Fruit fly (Drosophila melanogaster) whole organism, wandering third instar larva: ENCODE data around the gene Gs2.

Experiments used
- Abd-B ChIP-seq: fragments of >200 bp; optimal IDR thresholded peaks from 2 replicates; lab custom pipeline; 2017; ENCODE audit warnings: missing biosample characterization, missing genetic modification characterization
- Dfd ChIP-seq: fragments of >200 bp; optimal IDR thresholded peaks from 2 replicates; lab custom pipeline; 2017; ENCODE audit warnings: missing biosample characterization, missing genetic modification characterization
- HLH106 ChIP-seq: fragments of 200-800 bp; optimal IDR thresholded peaks from 3 replicates; lab custom pipeline; 2019; ENCODE audit warnings: missing biosample characterization, mild to moderate bottlenecking, missing genetic modification characterization, moderate library complexity
- Hnf4 ChIP-seq: fragments of 200-800 bp; sonication (Bioruptor generic); optimal IDR thresholded peaks from 2 replicates; lab custom pipeline; 2016; ENCODE audit warnings: missing biosample characterization, mild to moderate bottlenecking, missing genetic modification characterization
- Myc ChIP-seq: fragments of >200 bp; optimal IDR thresholded peaks from 2 replicates; lab custom pipeline; 2017
- brk ChIP-seq: fragments of 200-800 bp; sonication (Bioruptor generic); optimal IDR thresholded peaks from 2 replicates; lab custom pipeline; 2016; ENCODE audit warnings: missing biosample characterization, mild to moderate bottlenecking, missing genetic modification characterization
- lola ChIP-seq: fragments of >200 bp; optimal IDR thresholded peaks from 2 replicates; lab custom pipeline; 2017; ENCODE audit warnings: missing biosample characterization, missing genetic modification characterization
- pan ChIP-seq: fragments of >200 bp; optimal IDR thresholded peaks from 2 replicates; lab custom pipeline; 2017
- rgr ChIP-seq: fragments of 200-800 bp; sonication (Bioruptor generic); optimal IDR thresholded peaks from 3 replicates; lab custom pipeline; 2016; ENCODE audit warnings: missing biosample characterization, mild to moderate bottlenecking, missing genetic modification characterization

DNA sequence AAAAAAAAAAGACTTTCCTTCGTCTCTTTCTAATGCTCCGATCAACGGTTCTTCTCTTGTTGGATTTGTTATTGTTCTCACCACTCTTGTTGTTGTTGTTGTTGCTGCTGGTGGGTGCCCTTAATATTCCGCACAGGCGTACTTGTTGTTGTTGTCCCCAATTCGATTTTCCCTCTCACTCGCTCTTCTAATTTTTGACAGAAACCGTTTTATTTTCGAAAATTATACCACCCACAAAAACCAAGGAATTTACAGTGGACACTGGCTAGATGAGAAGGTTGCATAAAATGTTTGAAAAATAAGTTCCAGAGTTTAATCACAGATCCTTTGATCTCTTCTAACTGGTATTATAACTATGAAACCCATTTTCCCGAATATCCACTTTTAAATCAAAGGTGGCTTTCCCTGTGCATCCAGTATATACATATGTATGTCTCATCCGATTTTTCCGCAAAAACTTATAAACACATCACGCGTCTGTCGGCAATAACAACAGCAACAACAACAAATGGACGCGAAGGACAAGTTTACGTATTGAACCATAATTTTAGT lies 31.2 kb upstream of the Gs2 start:
- TF ChIP-seq Abd-B (GFP tag; lab: Kevin White, UChicago) (no peak), Myc (lab: Kevin White, UChicago) (no peak), Hnf4 (GFP tag; lab: Kevin White, UChicago) (no peak), HLH106 (no peak), lola (GFP tag; lab: Kevin White, UChicago) (no peak), Dfd (GFP tag; lab: Kevin White, UChicago) (no peak), rgr (GFP tag; lab: Kevin White, UChicago) (no peak), brk (GFP tag; lab: Kevin White, UChicago) (no peak), pan (lab: Kevin White, UChicago) (no peak)
